Fruit fly (Drosophila melanogaster): ENCODE data around the gene hoip.

The hoip gene

DNA sequence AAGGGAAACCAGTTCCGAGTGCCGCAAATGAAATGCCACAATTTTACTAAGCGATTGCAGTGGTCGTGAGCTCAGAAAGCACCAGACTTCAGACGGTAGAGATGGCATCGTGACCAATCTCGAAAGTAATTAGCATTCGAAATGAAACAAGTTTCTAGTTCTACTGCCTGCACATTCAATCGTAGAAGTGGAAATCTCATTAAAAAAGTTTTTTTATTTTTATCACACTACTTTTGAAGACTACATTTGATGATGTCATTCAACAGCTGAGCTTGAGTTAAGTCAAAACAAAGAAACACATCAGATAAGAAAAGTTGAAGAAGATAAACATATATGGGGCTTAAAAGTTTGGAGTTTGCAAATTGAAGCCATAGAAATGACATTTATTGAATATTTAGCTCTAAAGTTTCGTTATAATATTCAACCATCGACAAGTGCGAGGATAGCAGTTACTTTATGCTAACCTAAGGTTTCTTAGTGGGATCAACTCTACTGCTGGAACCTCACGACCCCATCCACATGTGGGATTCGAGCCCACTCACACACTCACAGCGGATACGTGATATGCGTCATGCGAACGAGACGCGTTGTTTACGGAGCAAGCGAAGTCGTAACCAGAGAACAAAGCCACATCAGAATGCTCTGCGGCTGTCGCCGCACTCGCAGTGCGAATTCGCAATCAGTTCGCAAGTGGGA lies 36.6 kb downstream of the hoip start, which contains the start of gene CG13117 (continued):
- TF ChIP-seq CG34376 (GFP tag; optimal IDR thresholded peaks at IDR 0.05) (no peak), stc (GFP tag; IDR thresholded peaks at IDR 0.05) (no peak), dysf (GFP tag; IDR thresholded peaks at IDR 0.05) (0 out of 3 replicates have a peak, but pooled peaks have one; percentile 16), CG1529 (GFP tag; optimal IDR thresholded peaks at IDR 0.05) (no peak), gem (tag; optimal IDR thresholded peaks at IDR 0.05) (no peak)

DNA sequence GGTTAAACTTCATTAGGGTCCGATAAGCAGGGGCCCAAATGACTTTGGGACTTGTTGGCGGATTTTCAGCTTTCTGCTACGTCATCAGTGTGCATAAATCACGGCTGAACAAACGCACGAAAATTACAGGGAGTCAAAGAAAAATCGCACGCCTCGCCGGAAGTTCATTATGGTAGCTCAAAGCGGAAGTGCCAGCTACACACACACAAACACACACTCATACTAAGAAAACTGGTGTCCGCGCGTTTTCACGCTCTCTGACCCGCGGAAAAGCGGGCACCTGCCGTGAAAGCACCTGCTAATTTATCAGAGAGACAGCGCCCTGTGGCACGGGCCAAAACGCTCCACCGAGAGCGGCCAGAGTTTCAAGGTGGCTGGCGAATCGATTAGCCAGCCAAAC lies 37.8 kb downstream of the hoip start:
- TF ChIP-seq H15 (GFP tag; IDR thresholded peaks at IDR 0.05) (peak; percentile 21; the same call in 1 of the 3 replicates), CG18619 (GFP tag; optimal IDR thresholded peaks at IDR 0.05) (no peak), Ets65A (GFP tag) (peak; percentile 70), Med (GFP tag) (peak; percentile 45)

DNA sequence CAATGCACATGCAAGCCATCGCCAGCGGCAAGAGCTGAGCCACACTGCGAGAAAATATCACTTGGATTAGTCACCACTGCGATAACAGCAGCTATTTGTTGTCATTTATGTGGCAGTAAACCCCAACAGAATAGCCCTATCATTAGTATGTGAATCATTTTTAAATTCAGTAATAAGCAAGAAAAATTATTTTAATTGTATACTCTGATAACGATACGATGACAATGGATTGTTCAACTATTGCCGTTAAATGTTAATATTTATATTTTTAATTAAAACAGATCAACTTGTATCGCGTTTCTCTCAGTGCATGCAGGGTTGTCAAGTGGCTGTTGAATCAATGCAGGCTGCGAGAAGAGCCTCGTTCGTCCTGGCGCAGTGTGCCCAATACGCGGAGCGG lies 38.2 kb downstream of the hoip start:
- TF ChIP-seq hb (GFP tag; IDR thresholded peaks at IDR 0.05; ENCODE audit: partially characterized antibody), result no peak
- peak; percentile 25 for TF ChIP-seq nmo (GFP tag; optimal IDR thresholded peaks at IDR 0.05)
- no peak for TF ChIP-seq Elba2 (GFP tag; optimal IDR thresholded peaks at IDR 0.05)
- TF ChIP-seq CG4820 (GFP tag; optimal IDR thresholded peaks at IDR 0.05), result peak; percentile 11
- TF ChIP-seq row (GFP tag; IDR thresholded peaks at IDR 0.05), result peak; percentile 36; the same call in 2 of the 3 replicates
- no peak for TF ChIP-seq her (GFP tag; optimal IDR thresholded peaks at IDR 0.05)
- TF ChIP-seq trh (GFP tag; optimal IDR thresholded peaks at IDR 0.05), result no peak
- TF ChIP-seq CG15514 (GFP tag; optimal IDR thresholded peaks at IDR 0.05), result peak; percentile 11
- TF ChIP-seq Hand (GFP tag; optimal IDR thresholded peaks at IDR 0.05), result no peak
- peak; percentile 14 for TF ChIP-seq CG7556 (GFP tag; optimal IDR thresholded peaks at IDR 0.05)
- TF ChIP-seq bcd (GFP tag; optimal IDR thresholded peaks at IDR 0.05), result peak; percentile 33
- TF ChIP-seq CG7839 (tag; optimal IDR thresholded peaks at IDR 0.05), result peak; percentile 37
- no peak for TF ChIP-seq ash1 (GFP tag; optimal IDR thresholded peaks at IDR 0.05)
- 0 out of 3 replicates have a peak, but pooled peaks have one; percentile 14 for TF ChIP-seq Dbx (GFP tag; IDR thresholded peaks at IDR 0.05)
- TF ChIP-seq CG17328 (GFP tag; IDR thresholded peaks at IDR 0.05), result no peak
- peak; percentile 45; the same call in 1 of the 2 replicates for TF ChIP-seq CG31441 (GFP tag; IDR thresholded peaks at IDR 0.05)
- peak; percentile 3 for TF ChIP-seq CG12391 (tag; optimal IDR thresholded peaks at IDR 0.05)
- no peak for TF ChIP-seq NFAT (GFP tag; IDR thresholded peaks at IDR 0.05)
- no peak for TF ChIP-seq fd64A (GFP tag; optimal IDR thresholded peaks at IDR 0.05)
- 0 out of 2 replicates have a peak, but pooled peaks have one; percentile 11 for TF ChIP-seq onecut (GFP tag; IDR thresholded peaks at IDR 0.05)
- peak; percentile 31; the same call in 1 of the 2 replicates for TF ChIP-seq ttk (GFP tag; IDR thresholded peaks at IDR 0.05)
- TF ChIP-seq Med (GFP tag), result peak; percentile 13
- TF ChIP-seq tio (GFP tag; optimal IDR thresholded peaks at IDR 0.05), result peak; percentile 18
- no peak for TF ChIP-seq Fer2 (tag; optimal IDR thresholded peaks at IDR 0.05)
- peak; percentile 37 for TF ChIP-seq CG2678 (tag; optimal IDR thresholded peaks at IDR 0.05)
- TF ChIP-seq Blimp-1 (GFP tag; optimal IDR thresholded peaks at IDR 0.05), result peak; percentile 8
- peak; percentile 59 for TF ChIP-seq CG11504 (tag; optimal IDR thresholded peaks at IDR 0.05)
- peak; percentile 3 for TF ChIP-seq Xbp1 (GFP tag; optimal IDR thresholded peaks at IDR 0.05)
- TF ChIP-seq dysf (GFP tag; IDR thresholded peaks at IDR 0.05), result 0 out of 3 replicates have a peak, but pooled peaks have one; percentile 17
- peak; percentile 35 for TF ChIP-seq CG30403 (GFP tag; optimal IDR thresholded peaks at IDR 0.05)
- peak; percentile 18 for TF ChIP-seq CG2712 (tag; optimal IDR thresholded peaks at IDR 0.05)
- no peak for TF ChIP-seq sr (GFP tag; IDR thresholded peaks at IDR 0.05)
- TF ChIP-seq Ssrp (tag; optimal IDR thresholded peaks at IDR 0.05), result peak; percentile 19
- peak; percentile 46 for TF ChIP-seq gem (tag; optimal IDR thresholded peaks at IDR 0.05)
- no peak for TF ChIP-seq zen2 (GFP tag; IDR thresholded peaks at IDR 0.05; ENCODE audit: partially characterized antibody)
- TF ChIP-seq Lhr (GFP tag; optimal IDR thresholded peaks at IDR 0.05), result no peak
- TF ChIP-seq grau (tag; optimal IDR thresholded peaks at IDR 0.05), result peak; percentile 27
- peak; percentile 0 for TF ChIP-seq CG10147 (GFP tag; optimal IDR thresholded peaks at IDR 0.05)
- TF ChIP-seq Meics (GFP tag; optimal IDR thresholded peaks at IDR 0.05), result peak; percentile 17

All from whole organism, embryonic.